Fruit fly (Drosophila melanogaster): ENCODE results near the gene Rpt5.

dm6 chr3R:23723381-23724034, 29.2 kb upstream of the Rpt5 start:
- TF ChIP-seq CG1621 (tag; optimal IDR thresholded peaks at IDR 0.05) (peak; percentile 46), dac (GFP tag; optimal IDR thresholded peaks at IDR 0.05) (peak; percentile 6), Smox (GFP tag; optimal IDR thresholded peaks at IDR 0.05) (no peak)

Measured in whole organism, prepupa.